Worm (Caenorhabditis elegans) whole organism, L4 larva: Measurements from ENCODE around the gene mmad-1.

Experiments used
- F37D6.2 ChIP-seq: sonication (generic microtip); optimal IDR thresholded peaks from 2 replicates; lab custom pipeline; 2016; ENCODE audit warnings: mild to moderate bottlenecking, missing genetic modification characterization, missing compliant biosample characterization
- F49E8.2 ChIP-seq: sonication (generic microtip); optimal IDR thresholded peaks from 2 replicates; lab custom pipeline; 2016; ENCODE audit warnings: missing compliant biosample characterization, mild to moderate bottlenecking, missing genetic modification characterization, borderline replicate concordance
- R02D3.7 ChIP-seq: fragments of 150-350 bp; sonication (generic microtip); optimal IDR thresholded peaks from 3 replicates; lab custom pipeline; 2014; ENCODE audit warnings: missing biosample characterization, missing genetic modification characterization
- T26A8.4 ChIP-seq: fragments of 200-800 bp; sonication (Bioruptor generic); IDR thresholded peaks from 2 replicates; pipeline ENCODE4 v1.3.6; 2022; ENCODE audit warnings: missing genetic modification characterization, missing compliant biosample characterization
- Y48G9A.11 ChIP-seq: fragments of 200-800 bp; sonication (Bioruptor generic); IDR thresholded peaks from 2 replicates; pipeline ENCODE4 v1.3.6; 2022; ENCODE audit warnings: missing genetic modification reagents, missing genetic modification characterization, missing compliant biosample characterization
- Y5F2A.4 ChIP-seq: fragments of 200-800 bp; sonication (Bioruptor generic); optimal IDR thresholded peaks from 2 replicates; lab custom pipeline; 2018; ENCODE audit warnings: mild to moderate bottlenecking, missing genetic modification characterization, missing compliant biosample characterization
- ZK337.2 ChIP-seq: fragments of 200-800 bp; sonication (Bioruptor generic); IDR thresholded peaks from 2 replicates; pipeline ENCODE4 v1.3.6; 2022; ENCODE audit warnings: missing genetic modification reagents, missing genetic modification characterization, missing compliant biosample characterization
- aha-1 ChIP-seq: fragments of 150-350 bp; peaks from one replicate; lab custom pipeline; 2014; ENCODE audit warnings: missing biosample characterization, missing genetic modification characterization
- aly-2 ChIP-seq: sonication (generic microtip); optimal IDR thresholded peaks from 2 replicates; lab custom pipeline; 2018; ENCODE audit warnings: missing biosample characterization, missing genetic modification characterization
- ama-1 ChIP-seq: fragments of 150-350 bp; optimal IDR thresholded peaks from 2 replicates; lab custom pipeline; 2014; ENCODE audit warnings: inconsistent platforms, mixed read lengths
- attf-4 ChIP-seq: sonication (generic microtip); optimal IDR thresholded peaks from 3 replicates; lab custom pipeline; 2017; ENCODE audit warnings: missing biosample characterization, missing genetic modification characterization
- ceh-20 ChIP-seq: fragments of 200-800 bp; sonication (Bioruptor generic); IDR thresholded peaks from 2 replicates; pipeline ENCODE4 v1.3.6; 2022; ENCODE audit warnings: missing genetic modification reagents, missing genetic modification characterization, missing compliant biosample characterization
- ceh-28 ChIP-seq: fragments of 150-350 bp; optimal IDR thresholded peaks from 2 replicates; lab custom pipeline; 2014; ENCODE audit warnings: missing biosample characterization, missing genetic modification reagents, missing genetic modification characterization
- ceh-32 ChIP-seq: sonication (generic microtip); optimal IDR thresholded peaks from 2 replicates; lab custom pipeline; 2016; ENCODE audit warnings: mild to moderate bottlenecking, missing genetic modification characterization, missing compliant biosample characterization; ENCODE audit not compliant: poor library complexity
- ceh-82 ChIP-seq: sonication (generic microtip); optimal IDR thresholded peaks from 2 replicates; lab custom pipeline; 2017; ENCODE audit warnings: missing biosample characterization, missing genetic modification characterization
- daf-12 ChIP-seq: fragments of 150-350 bp; optimal IDR thresholded peaks from 2 replicates; lab custom pipeline; 2014; ENCODE audit warnings: missing biosample characterization, missing genetic modification reagents, missing genetic modification characterization
- daf-16 ChIP-seq, 3 experiments: sonication (generic microtip); optimal IDR thresholded peaks; 2 replicates each; lab custom pipeline; 2016 to 2017; ENCODE audit warnings: missing genetic modification characterization in 3 of 3, missing genetic modification reagents in 3 of 3, mild to moderate bottlenecking in 2 of 3, missing compliant biosample characterization in 2 of 3, missing biosample characterization in 1 of 3, moderate library complexity in 1 of 3
- daf-8 ChIP-seq: fragments of 200-800 bp; sonication (Bioruptor generic); IDR thresholded peaks from 2 replicates; pipeline ENCODE4 v1.3.6; 2022; ENCODE audit warnings: missing genetic modification characterization, missing compliant biosample characterization
- dmd-6 ChIP-seq: fragments of 200-800 bp; sonication (Bioruptor generic); IDR thresholded peaks from 2 replicates; pipeline ENCODE4 v1.3.6; 2022; ENCODE audit warnings: missing genetic modification reagents, missing genetic modification characterization, missing compliant biosample characterization
- dmd-8 ChIP-seq: fragments of 200-800 bp; sonication (Bioruptor generic); IDR thresholded peaks from 2 replicates; pipeline ENCODE4 v1.3.6; 2022; ENCODE audit warnings: missing genetic modification characterization, missing compliant biosample characterization
- dmd-9 ChIP-seq: fragments of 200-800 bp; sonication (Bioruptor generic); IDR thresholded peaks from 2 replicates; pipeline ENCODE4 v1.3.6; 2022; ENCODE audit warnings: missing genetic modification reagents, missing genetic modification characterization, missing compliant biosample characterization
- egl-43 ChIP-seq: fragments of 200-800 bp; sonication (Bioruptor generic); IDR thresholded peaks from 2 replicates; pipeline ENCODE4 v1.3.6; 2022; ENCODE audit warnings: missing genetic modification reagents, missing genetic modification characterization, missing compliant biosample characterization
- fkh-10 ChIP-seq: fragments of 150-350 bp; optimal IDR thresholded peaks from 2 replicates; lab custom pipeline; 2014; ENCODE audit warnings: missing biosample characterization, missing genetic modification reagents, missing genetic modification characterization
- hif-1 ChIP-seq, 2 experiments: sonication (generic microtip); optimal IDR thresholded peaks; 2 replicates each; lab custom pipeline; 2016 to 2017; ENCODE audit warnings: missing compliant biosample characterization in 2 of 2, missing genetic modification characterization in 2 of 2, missing genetic modification reagents in 2 of 2, missing genotype in 2 of 2, mild to moderate bottlenecking in 1 of 2
- hlh-11 ChIP-seq: fragments of 200-800 bp; sonication (Bioruptor generic); optimal IDR thresholded peaks from 2 replicates; lab custom pipeline; 2018; ENCODE audit warnings: mild to moderate bottlenecking, missing genetic modification characterization, missing compliant biosample characterization
- lin-15B ChIP-seq: fragments of 150-350 bp; sonication (generic microtip); optimal IDR thresholded peaks from 3 replicates; lab custom pipeline; 2014; ENCODE audit warnings: missing biosample characterization, missing genetic modification characterization
- lin-38 ChIP-seq: fragments of 200-800 bp; sonication (Bioruptor generic); IDR thresholded peaks from 2 replicates; pipeline ENCODE4 v1.3.6; 2022; ENCODE audit warnings: missing genetic modification reagents, missing genetic modification characterization, missing compliant biosample characterization
- mdl-1 ChIP-seq, 2 experiments: fragments of 150-350 bp in 1 of 2; sonication (generic microtip) in 1 of 2; optimal IDR thresholded peaks; 2 replicates each; lab custom pipeline; 2014 to 2017; ENCODE audit warnings: missing biosample characterization in 2 of 2, missing genetic modification characterization in 2 of 2
- mdt-29 ChIP-seq: fragments of 200-800 bp; sonication (Bioruptor generic); IDR thresholded peaks from 2 replicates; pipeline ENCODE4 v1.3.6; 2022; ENCODE audit warnings: missing genetic modification reagents, missing genetic modification characterization, missing compliant biosample characterization
- mes-2 ChIP-seq: sonication (generic microtip); optimal IDR thresholded peaks from 2 replicates; lab custom pipeline; 2016; ENCODE audit warnings: missing genotype, mild to moderate bottlenecking, missing genetic modification characterization, missing compliant biosample characterization; ENCODE audit not compliant: poor library complexity, severe bottlenecking
- mxl-2 ChIP-seq: fragments of 200-800 bp; sonication (Bioruptor generic); conservative IDR thresholded peaks from 2 replicates; pipeline ENCODE4 v1.3.6; 2022; ENCODE audit warnings: missing genetic modification reagents, missing genetic modification characterization, missing compliant biosample characterization
- mxl-3 ChIP-seq: fragments of 200-800 bp; sonication (Bioruptor generic); optimal IDR thresholded peaks from 2 replicates; lab custom pipeline; 2018; ENCODE audit warnings: mild to moderate bottlenecking, missing genetic modification characterization, missing compliant biosample characterization
- nhr-10 ChIP-seq: fragments of 150-350 bp; optimal IDR thresholded peaks from 2 replicates; lab custom pipeline; 2014; ENCODE audit warnings: missing biosample characterization, missing genetic modification characterization
- nhr-102 ChIP-seq: sonication (generic microtip); optimal IDR thresholded peaks from 2 replicates; lab custom pipeline; 2016; ENCODE audit warnings: mild to moderate bottlenecking, missing genetic modification characterization, moderate library complexity, missing compliant biosample characterization
- nhr-25 ChIP-seq: sonication (generic microtip); optimal IDR thresholded peaks from 2 replicates; lab custom pipeline; 2017; ENCODE audit warnings: missing genetic modification characterization, mild to moderate bottlenecking, missing compliant biosample characterization, antibody characterized with exemption, moderate library complexity, borderline replicate concordance; ENCODE audit not compliant: insufficient read depth
- nhr-28 ChIP-seq: fragments of 150-350 bp; optimal IDR thresholded peaks from 2 replicates; lab custom pipeline; 2014; ENCODE audit warnings: missing biosample characterization, missing genetic modification characterization
- nhr-41 ChIP-seq: fragments of 200-800 bp; sonication (Bioruptor generic); IDR thresholded peaks from 2 replicates; pipeline ENCODE4 v1.3.6; 2022; ENCODE audit warnings: missing genetic modification reagents, missing genetic modification characterization, missing compliant biosample characterization
- nhr-6 ChIP-seq: fragments of 150-350 bp; optimal IDR thresholded peaks from 2 replicates; lab custom pipeline; 2014; ENCODE audit warnings: missing biosample characterization, missing genetic modification characterization
- nhr-77 ChIP-seq: fragments of 150-350 bp; optimal IDR thresholded peaks from 2 replicates; lab custom pipeline; 2014; ENCODE audit warnings: missing biosample characterization, missing genetic modification characterization
- php-3 ChIP-seq: fragments of 200-800 bp; sonication (Bioruptor generic); IDR thresholded peaks from 2 replicates; pipeline ENCODE4 v1.3.6; 2022; ENCODE audit warnings: missing genetic modification reagents, missing genetic modification characterization, missing compliant biosample characterization
- pqm-1 ChIP-seq: sonication (generic microtip); optimal IDR thresholded peaks from 2 replicates; lab custom pipeline; 2017; ENCODE audit warnings: missing biosample characterization, missing genetic modification characterization
- rbr-2 ChIP-seq: sonication (generic microtip); optimal IDR thresholded peaks from 2 replicates; lab custom pipeline; 2016; ENCODE audit warnings: missing genotype, missing genetic modification characterization, missing compliant biosample characterization
- saeg-2 ChIP-seq: fragments of 200-800 bp; sonication (Bioruptor generic); IDR thresholded peaks from 2 replicates; pipeline ENCODE4 v1.3.6; 2022; ENCODE audit warnings: missing genetic modification reagents, missing genetic modification characterization, missing compliant biosample characterization
- sdz-12 ChIP-seq: fragments of 200-800 bp; sonication (Bioruptor generic); optimal IDR thresholded peaks from 2 replicates; lab custom pipeline; 2018; ENCODE audit warnings: mild to moderate bottlenecking, missing genetic modification characterization, missing compliant biosample characterization
- tra-1 ChIP-seq: fragments of 200-800 bp; sonication (Bioruptor generic); IDR thresholded peaks from 2 replicates; pipeline ENCODE4 v1.3.6; 2022; ENCODE audit warnings: missing genetic modification reagents, missing genetic modification characterization, missing compliant biosample characterization
- unc-39 ChIP-seq: sonication (generic microtip); optimal IDR thresholded peaks from 2 replicates; lab custom pipeline; 2017; ENCODE audit warnings: missing biosample characterization, missing genetic modification characterization
- unc-62 ChIP-seq, 3 experiments: fragments of 150-350 bp in 1 of 3; sonication (generic microtip); optimal IDR thresholded peaks in 2 of 3; peaks in 1 of 3; 1 replicate in 1 of 3; 2 replicates in 2 of 3; lab custom pipeline; 2014 to 2017; ENCODE audit warnings: missing biosample characterization in 3 of 3, missing genetic modification characterization in 3 of 3, missing genetic modification reagents in 3 of 3, missing genotype in 1 of 3

Gene mmad-1

ce11 chrIII:13544593-13544992 is 4.2 kb downstream of the mmad-1 start (continued):
- TF ChIP-seq nhr-25 (tag; lab: Kevin White, UChicago) (peak; percentile 24), daf-16 (GFP tag; optimal IDR thresholded peaks at IDR 0.05; lab: Kevin White, UChicago) (no peak), daf-16 (tag; optimal IDR thresholded peaks at IDR 0.05; lab: Kevin White, UChicago) (peak; percentile 81), sdz-12 (no peak), aha-1 (peak; percentile 93), hif-1 (tag; optimal IDR thresholded peaks at IDR 0.05; lab: Kevin White, UChicago) (peak in 1 of 2 experiments; percentile 0), mes-2 (peak; percentile 65), F49E8.2 (no peak), php-3 (GFP tag; lab: Robert Waterston, UW) (peak; percentile 40; the same call in 1 of the 2 replicates)
- TF ChIP-seq, all 104 proteins: peak for 26

- TF ChIP-seq R02D3.7 (tag; lab: Kevin White, UChicago) (no peak), nhr-10 (no peak), ama-1 (lab: Kevin White, UChicago) (no peak), T26A8.4 (no peak), daf-12 (tag; lab: Kevin White, UChicago) (no peak), ceh-28 (tag; lab: Kevin White, UChicago) (no peak), ceh-32 (tag; lab: Kevin White, UChicago) (no peak), saeg-2 (no peak), lin-15B (no peak), ceh-20 (GFP tag; lab: Robert Waterston, UW) (no peak), daf-8 (GFP tag; lab: Robert Waterston, UW) (no peak), dmd-6 (no peak), F37D6.2 (tag; lab: Kevin White, UChicago) (no peak), dmd-9 (GFP tag; lab: Robert Waterston, UW) (no peak), nhr-6 (tag; lab: Kevin White, UChicago) (no peak)
These were observed 5.4 kb downstream of the mmad-1 start, which contains the start of gene acs-5 for ce11 chrIII:13543434-13543833. Gene acs-5, minus strand, starts transcription at chrIII:13543534.

- TF ChIP-seq Y48G9A.11, result no peak
- peak; percentile 46 for TF ChIP-seq mxl-3 (GFP tag; lab: Kevin White, UChicago)
- no peak for TF ChIP-seq Y5F2A.4
- no peak for TF ChIP-seq egl-43 (GFP tag; lab: Robert Waterston, UW)
- TF ChIP-seq fkh-10 (GFP tag; lab: Kevin White, UChicago), result no peak
- TF ChIP-seq daf-16 (GFP tag; optimal IDR thresholded peaks at IDR 0.05; lab: Kevin White, UChicago), result no peak
- peak; percentile 32 for TF ChIP-seq daf-16 (tag; optimal IDR thresholded peaks at IDR 0.05; lab: Kevin White, UChicago)
- TF ChIP-seq unc-39 (tag; lab: Kevin White, UChicago), result no peak
- TF ChIP-seq nhr-28 (tag; lab: Kevin White, UChicago), result peak; percentile 79
- no peak for TF ChIP-seq ceh-82
- TF ChIP-seq mxl-2 (GFP tag; lab: Robert Waterston, UW), result no peak
- TF ChIP-seq ama-1 (lab: Kevin White, UChicago), result no peak
- TF ChIP-seq mdl-1 (tag; optimal IDR thresholded peaks at IDR 0.05; lab: Kevin White, UChicago), result peak in 1 of 2 experiments; percentile 5
- peak; percentile 70 for TF ChIP-seq hlh-11
- no peak for TF ChIP-seq ZK337.2
- peak; percentile 49 for TF ChIP-seq nhr-10
- peak; percentile 21 for TF ChIP-seq nhr-77 (tag; lab: Kevin White, UChicago)
- TF ChIP-seq ceh-20 (GFP tag; lab: Robert Waterston, UW), result no peak; the same call in 1 of the 2 replicates
- TF ChIP-seq pqm-1 (tag; lab: Kevin White, UChicago), result peak; percentile 46
- TF ChIP-seq unc-62 (GFP tag; optimal IDR thresholded peaks at IDR 0.05 in 1 of 2; lab: Kevin White, UChicago), result peak in 1 of 2 experiments; percentile 82
- no peak for TF ChIP-seq unc-62 (tag; optimal IDR thresholded peaks at IDR 0.05; lab: Kevin White, UChicago)
- no peak for TF ChIP-seq nhr-25 (tag; lab: Kevin White, UChicago)
- TF ChIP-seq R02D3.7 (tag; lab: Kevin White, UChicago), result no peak
- no peak for TF ChIP-seq mdt-29 (GFP tag; lab: Robert Waterston, UW)
- TF ChIP-seq nhr-41 (GFP tag; lab: Robert Waterston, UW), result no peak
- TF ChIP-seq dmd-6, result peak; percentile 62
- TF ChIP-seq lin-38 (GFP tag; lab: Robert Waterston, UW), result peak; percentile 21; the same call in 1 of the 2 replicates
- no peak for TF ChIP-seq tra-1 (GFP tag; lab: Robert Waterston, UW)
- TF ChIP-seq attf-4 (tag; lab: Kevin White, UChicago), result no peak
- no peak for TF ChIP-seq aly-2 (tag; lab: Kevin White, UChicago)
- TF ChIP-seq dmd-8, result no peak
- no peak for TF ChIP-seq rbr-2
- no peak for TF ChIP-seq nhr-102 (tag; lab: Kevin White, UChicago)
These were observed 6.3 kb downstream of the mmad-1 start for ce11 chrIII:13542458-13542857.
